Worm (Caenorhabditis elegans) whole organism, L2 larva: Measurements from ENCODE around the gene fbxb-104.

Source experiments
- C34F6.9 ChIP-seq: fragments of 150-350 bp; optimal IDR thresholded peaks from 2 replicates; lab custom pipeline; 2014; ENCODE audit warnings: missing biosample characterization, missing genetic modification characterization
- F13H6.1 ChIP-seq: sonication (generic microtip); optimal IDR thresholded peaks from 2 replicates; lab custom pipeline; 2016; ENCODE audit warnings: missing genetic modification characterization, missing compliant biosample characterization
- ZK546.5 ChIP-seq: sonication (generic microtip); optimal IDR thresholded peaks from 2 replicates; lab custom pipeline; 2017; ENCODE audit warnings: missing biosample characterization, missing genetic modification characterization
- aly-2 ChIP-seq: fragments of 150-350 bp; optimal IDR thresholded peaks from 2 replicates; lab custom pipeline; 2014; ENCODE audit warnings: missing biosample characterization, missing genetic modification characterization
- ama-1 ChIP-seq: fragments of 150-350 bp; optimal IDR thresholded peaks from 2 replicates; lab custom pipeline; 2018; ENCODE audit warnings: inconsistent platforms
- blmp-1 ChIP-seq: sonication (generic microtip); optimal IDR thresholded peaks from 2 replicates; lab custom pipeline; 2017; ENCODE audit warnings: missing genetic modification characterization, mild to moderate bottlenecking, missing compliant biosample characterization, antibody characterized with exemption, moderate library complexity; ENCODE audit not compliant: insufficient read depth
- ceh-16 ChIP-seq: fragments of 150-350 bp; optimal IDR thresholded peaks from 2 replicates; lab custom pipeline; 2014; ENCODE audit warnings: missing biosample characterization, missing genetic modification characterization
- ceh-82 ChIP-seq: fragments of 150-350 bp; optimal IDR thresholded peaks from 2 replicates; lab custom pipeline; 2014; ENCODE audit warnings: missing biosample characterization, missing genetic modification characterization
- elt-1 ChIP-seq: fragments of 150-350 bp; optimal IDR thresholded peaks from 2 replicates; lab custom pipeline; 2014; ENCODE audit warnings: missing biosample characterization, missing genetic modification characterization
- elt-3 ChIP-seq: sonication (generic microtip); optimal IDR thresholded peaks from 2 replicates; lab custom pipeline; 2017; ENCODE audit warnings: missing biosample characterization, missing genetic modification characterization
- gmeb-1 ChIP-seq: fragments of 150-350 bp; optimal IDR thresholded peaks from 2 replicates; lab custom pipeline; 2014; ENCODE audit warnings: missing biosample characterization, missing genetic modification characterization
- lin-11 ChIP-seq: fragments of 150-350 bp; sonication (generic microtip); optimal IDR thresholded peaks from 2 replicates; lab custom pipeline; 2014; ENCODE audit warnings: missing biosample characterization, missing genetic modification characterization, inconsistent platforms, mixed read lengths
- lin-13 ChIP-seq: fragments of 150-350 bp; optimal IDR thresholded peaks from 2 replicates; lab custom pipeline; 2014; ENCODE audit warnings: missing biosample characterization, missing genetic modification reagents, missing genetic modification characterization
- lin-39 ChIP-seq: fragments of 150-350 bp; optimal IDR thresholded peaks from 2 replicates; lab custom pipeline; 2014; ENCODE audit warnings: missing biosample characterization, missing genetic modification reagents, missing genetic modification characterization
- mab-5 ChIP-seq: fragments of 150-350 bp; optimal IDR thresholded peaks from 2 replicates; lab custom pipeline; 2014; ENCODE audit warnings: missing biosample characterization, missing genetic modification characterization
- mbf-1 ChIP-seq: sonication (generic microtip); optimal IDR thresholded peaks from 2 replicates; lab custom pipeline; 2017; ENCODE audit warnings: missing biosample characterization, missing genetic modification characterization
- mdl-1 ChIP-seq, 2 experiments: fragments of 150-350 bp in 1 of 2; sonication (generic microtip) in 1 of 2; optimal IDR thresholded peaks; 2 replicates each; lab custom pipeline; 2017; ENCODE audit warnings: missing biosample characterization in 2 of 2, missing genetic modification characterization in 2 of 2
- nhr-10 ChIP-seq: sonication (generic microtip); optimal IDR thresholded peaks from 2 replicates; lab custom pipeline; 2017; ENCODE audit warnings: missing biosample characterization, missing genetic modification characterization
- nhr-11 ChIP-seq: fragments of 150-350 bp; optimal IDR thresholded peaks from 2 replicates; lab custom pipeline; 2014; ENCODE audit warnings: missing biosample characterization, missing genetic modification characterization
- nhr-12 ChIP-seq: fragments of 150-350 bp; optimal IDR thresholded peaks from 2 replicates; lab custom pipeline; 2014; ENCODE audit warnings: missing biosample characterization, missing genetic modification characterization
- nhr-129 ChIP-seq: fragments of 150-350 bp; optimal IDR thresholded peaks from 2 replicates; lab custom pipeline; 2014; ENCODE audit warnings: missing biosample characterization, missing genetic modification characterization
- nhr-21 ChIP-seq: fragments of 150-350 bp; optimal IDR thresholded peaks from 2 replicates; lab custom pipeline; 2014; ENCODE audit warnings: missing biosample characterization, missing genetic modification characterization
- nhr-23 ChIP-seq: fragments of 150-350 bp; optimal IDR thresholded peaks from 2 replicates; lab custom pipeline; 2014; ENCODE audit warnings: missing biosample characterization, missing genetic modification reagents, missing genetic modification characterization
- nhr-237 ChIP-seq: fragments of 150-350 bp; optimal IDR thresholded peaks from 2 replicates; lab custom pipeline; 2014; ENCODE audit warnings: missing biosample characterization, missing genetic modification characterization
- nhr-6 ChIP-seq: fragments of 150-350 bp; optimal IDR thresholded peaks from 2 replicates; lab custom pipeline; 2014; ENCODE audit warnings: missing biosample characterization, missing genetic modification characterization
- nhr-77 ChIP-seq: fragments of 150-350 bp; optimal IDR thresholded peaks from 2 replicates; lab custom pipeline; 2014; ENCODE audit warnings: missing biosample characterization, missing genetic modification characterization
- peb-1 ChIP-seq: fragments of 150-350 bp; optimal IDR thresholded peaks from 2 replicates; lab custom pipeline; 2014; ENCODE audit warnings: missing biosample characterization, missing genetic modification characterization
- sem-4 ChIP-seq: fragments of 150-350 bp; optimal IDR thresholded peaks from 2 replicates; lab custom pipeline; 2014; ENCODE audit warnings: missing biosample characterization, missing genetic modification reagents, missing genetic modification characterization
- skn-1 ChIP-seq: sonication (generic microtip); optimal IDR thresholded peaks from 2 replicates; lab custom pipeline; 2017; ENCODE audit warnings: missing biosample characterization, missing genetic modification characterization
- sma-3 ChIP-seq: sonication (generic microtip); optimal IDR thresholded peaks from 2 replicates; lab custom pipeline; 2016; ENCODE audit warnings: missing genetic modification reagents, missing genetic modification characterization, missing compliant biosample characterization
- sma-9 ChIP-seq, 2 experiments: fragments of 150-350 bp in 1 of 2; sonication (generic microtip) in 1 of 2; optimal IDR thresholded peaks; 2 replicates each; lab custom pipeline; 2014 to 2016; ENCODE audit warnings: missing genetic modification characterization in 2 of 2, mild to moderate bottlenecking in 1 of 2, missing biosample characterization in 1 of 2, missing compliant biosample characterization in 1 of 2, missing genetic modification reagents in 1 of 2, moderate library complexity in 1 of 2
- snpc-4 ChIP-seq: fragments of 150-350 bp; optimal IDR thresholded peaks from 2 replicates; lab custom pipeline; 2014; ENCODE audit warnings: missing biosample characterization, missing genetic modification characterization
- unc-39 ChIP-seq: fragments of 150-350 bp; optimal IDR thresholded peaks from 2 replicates; lab custom pipeline; 2014; ENCODE audit warnings: missing biosample characterization, missing genetic modification characterization
- unc-55 ChIP-seq: fragments of 150-350 bp; sonication (generic microtip); optimal IDR thresholded peaks from 3 replicates; lab custom pipeline; 2014; ENCODE audit warnings: missing biosample characterization, missing genetic modification reagents, missing genetic modification characterization
- zag-1 ChIP-seq: fragments of 150-350 bp; optimal IDR thresholded peaks from 2 replicates; lab custom pipeline; 2014; ENCODE audit warnings: missing biosample characterization, missing genetic modification characterization
- ztf-1 ChIP-seq: fragments of 200-800 bp; sonication (Bioruptor generic); conservative IDR thresholded peaks from 2 replicates; pipeline ENCODE4 v1.3.6; 2022; ENCODE audit warnings: missing genetic modification characterization, missing compliant biosample characterization
- ztf-11 ChIP-seq: sonication (generic microtip); optimal IDR thresholded peaks from 2 replicates; lab custom pipeline; 2017; ENCODE audit warnings: missing biosample characterization, missing genetic modification characterization

fbxb-104 gene

ce11 chrII:3476536-3476935 is 535 bp downstream of the fbxb-104 start:
- no peak for TF ChIP-seq ama-1 (lab: Kevin White, UChicago)
- TF ChIP-seq sem-4: no peak
- TF ChIP-seq unc-55: no peak
- no peak for TF ChIP-seq mdl-1 (tag; optimal IDR thresholded peaks at IDR 0.05; lab: Kevin White, UChicago)
- TF ChIP-seq sma-3 (GFP tag; lab: Kevin White, UChicago): no peak
- no peak for TF ChIP-seq nhr-129
- TF ChIP-seq blmp-1: no peak
- no peak for TF ChIP-seq ceh-82 (tag; lab: Kevin White, UChicago)

- no peak for TF ChIP-seq elt-3 (tag; lab: Kevin White, UChicago)
- no peak for TF ChIP-seq nhr-6 (tag; lab: Kevin White, UChicago)
- TF ChIP-seq nhr-10 (tag; lab: Kevin White, UChicago): no peak
- no peak for TF ChIP-seq mdl-1 (tag; optimal IDR thresholded peaks at IDR 0.05; lab: Kevin White, UChicago)
- TF ChIP-seq gmeb-1 (tag; lab: Kevin White, UChicago): no peak
- TF ChIP-seq C34F6.9 (tag; lab: Kevin White, UChicago): no peak
- no peak for TF ChIP-seq unc-39 (tag; lab: Kevin White, UChicago)
- TF ChIP-seq nhr-23: no peak
- no peak for TF ChIP-seq ceh-16 (tag; lab: Kevin White, UChicago)
- TF ChIP-seq lin-39: no peak
- no peak for TF ChIP-seq blmp-1
- no peak for TF ChIP-seq nhr-12
- no peak for TF ChIP-seq elt-1 (tag; lab: Kevin White, UChicago)
- TF ChIP-seq skn-1 (tag; lab: Kevin White, UChicago): no peak
These were observed 3.3 kb downstream of the fbxb-104 start, which contains the start of gene sdz-32 for ce11 chrII:3473744-3474143. TSS of gene sdz-32 (plus strand) at chrII:3474044.

ce11 chrII:3472817-3473216 is 4.3 kb downstream of the fbxb-104 start, which contains the start of gene Y49F6B.6:
TSS of gene Y49F6B.6 (plus strand) at chrII:3473117.
- TF ChIP-seq lin-11 (no peak), ztf-1 (GFP tag; lab: Robert Waterston, UW) (no peak), nhr-237 (no peak), sma-3 (GFP tag; lab: Kevin White, UChicago) (no peak), F13H6.1 (tag; lab: Kevin White, UChicago) (no peak), snpc-4 (tag; lab: Kevin White, UChicago) (no peak), mbf-1 (tag; lab: Kevin White, UChicago) (no peak), elt-3 (tag; lab: Kevin White, UChicago) (no peak), ztf-11 (tag; lab: Kevin White, UChicago) (no peak), peb-1 (tag; lab: Kevin White, UChicago) (no peak), lin-13 (GFP tag; lab: Kevin White, UChicago) (no peak), ZK546.5 (no peak), sem-4 (no peak), mab-5 (no peak)

ce11 chrII:3472316-3472715 is 4.8 kb downstream of the fbxb-104 start, which contains the start of gene Y49F6B.12:
TSS of gene Y49F6B.12 (minus strand) at chrII:3472416.
- TF ChIP-seq ztf-1 (GFP tag; lab: Robert Waterston, UW) (no peak), nhr-21 (tag; lab: Kevin White, UChicago) (no peak), blmp-1 (no peak), elt-3 (tag; lab: Kevin White, UChicago) (no peak), nhr-77 (tag; lab: Kevin White, UChicago) (no peak), zag-1 (tag; lab: Kevin White, UChicago) (no peak), snpc-4 (tag; lab: Kevin White, UChicago) (no peak), elt-1 (tag; lab: Kevin White, UChicago) (no peak), mdl-1 (tag; optimal IDR thresholded peaks at IDR 0.05; lab: Kevin White, UChicago) (no peak), aly-2 (no peak), sma-9 (GFP tag; optimal IDR thresholded peaks at IDR 0.05; lab: Kevin White, UChicago) (no peak), sma-9 (tag; optimal IDR thresholded peaks at IDR 0.05; lab: Kevin White, UChicago) (no peak), nhr-23 (no peak), nhr-11 (tag; lab: Kevin White, UChicago) (no peak), ztf-11 (tag; lab: Kevin White, UChicago) (no peak)
